Fruit fly (Drosophila melanogaster) whole organism, prepupa: ENCODE data around the gene CG11837.

ENCODE experiments used
- CG6854 ChIP-seq: fragments of 200-800 bp; sonication (Bioruptor generic); optimal IDR thresholded peaks from 2 replicates; lab custom pipeline; 2017; ENCODE audit warnings: missing biosample characterization, mild to moderate bottlenecking, missing genetic modification characterization
- CG9139 ChIP-seq: fragments of 200-800 bp; sonication (Bioruptor generic); optimal IDR thresholded peaks from 3 replicates; lab custom pipeline; 2017; ENCODE audit warnings: missing biosample characterization, mild to moderate bottlenecking, missing genetic modification characterization
- Ets96B ChIP-seq: fragments of 200-800 bp; optimal IDR thresholded peaks from 2 replicates; lab custom pipeline; 2019; ENCODE audit warnings: missing biosample characterization, mild to moderate bottlenecking, missing genetic modification characterization, moderate library complexity
- Sox102F ChIP-seq: fragments of 200-800 bp; sonication (Bioruptor generic); optimal IDR thresholded peaks from 2 replicates; lab custom pipeline; 2016; ENCODE audit warnings: missing biosample characterization, mild to moderate bottlenecking, missing genetic modification characterization
- achi ChIP-seq: fragments of 200-800 bp; sonication (Bioruptor generic); optimal IDR thresholded peaks from 3 replicates; lab custom pipeline; 2016; ENCODE audit warnings: missing biosample characterization, missing genetic modification characterization
- dac ChIP-seq: fragments of 200-800 bp; sonication (Bioruptor generic); optimal IDR thresholded peaks from 2 replicates; lab custom pipeline; 2017; ENCODE audit warnings: missing biosample characterization, mild to moderate bottlenecking, missing genetic modification characterization

dm6 chr3R:29039704-29040430 is 9.4 kb upstream of the CG11837 start:
- TF ChIP-seq CG9139 (no peak), CG6854 (no peak), Sox102F (GFP tag; lab: Kevin White, UChicago) (no peak), achi (GFP tag; lab: Kevin White, UChicago) (peak; percentile 100), Ets96B (tag; lab: Kevin White, UChicago) (no peak), dac (no peak)
